In the genomic region with DNA sequence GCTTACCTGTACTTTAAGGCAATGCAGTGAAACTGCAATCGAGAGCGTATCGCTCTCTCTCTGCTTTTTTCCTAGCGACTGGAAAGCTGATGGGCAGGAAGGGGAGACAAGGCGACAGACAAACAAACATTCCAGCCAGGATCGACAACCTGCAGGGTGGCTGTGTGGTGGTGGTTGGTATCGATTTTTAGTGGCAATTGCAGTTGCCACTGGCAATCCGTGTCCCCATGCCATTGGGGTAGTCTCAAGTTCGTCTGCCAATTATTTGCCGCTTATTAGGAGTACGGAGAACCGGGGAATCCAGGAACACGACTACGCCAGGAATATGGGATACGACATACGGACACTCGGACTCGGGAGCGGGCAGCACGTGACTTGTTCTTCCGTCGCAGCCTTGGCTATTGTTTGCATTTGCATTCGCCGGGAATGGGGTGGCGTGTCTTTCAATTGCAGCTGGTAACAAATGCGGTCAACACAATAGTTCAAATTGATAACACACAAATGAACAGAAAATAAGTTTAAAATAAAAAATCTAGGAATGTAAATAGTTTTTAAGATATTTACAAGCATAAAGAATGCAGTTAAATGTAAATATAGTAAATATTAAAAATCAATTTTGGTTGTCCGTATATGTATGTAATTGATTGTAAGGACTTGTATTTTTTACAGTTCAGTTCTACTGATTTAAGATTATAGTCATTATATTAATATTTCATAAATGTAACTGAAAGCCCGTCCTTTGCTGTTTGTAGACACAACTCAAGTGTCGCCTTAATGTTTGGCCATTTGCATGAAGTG, we compare ENCODE assay signal across 1 fruit fly cellular context.
TF ChIP-seq lines count a peak whose summit lies in the region.

No protein-coding gene starts in this region.

TF ChIP-seq in whole organism, embryonic, 481 proteins besides CTCF, POLR2A, EP300 and RAD21 (continued from another document):
- TF ChIP-seq HmgZ (tag; optimal IDR thresholded peaks at IDR 0.05; lab: Kevin White, UChicago) (no peak), al (GFP tag; IDR thresholded peaks at IDR 0.05; lab: Robert Waterston, UW) (no peak), sob (GFP tag; IDR thresholded peaks at IDR 0.05; lab: Robert Waterston, UW) (no peak), Xbp1 (GFP tag; optimal IDR thresholded peaks at IDR 0.05; lab: Kevin White, UChicago) (no peak), CG11456 (GFP tag; IDR thresholded peaks at IDR 0.05; lab: Robert Waterston, UW) (no peak), YL-1 (GFP tag; optimal IDR thresholded peaks at IDR 0.05; lab: Kevin White, UChicago) (no peak), Hmx (GFP tag; optimal IDR thresholded peaks at IDR 0.05; lab: Kevin White, UChicago) (no peak), ewg (GFP tag; optimal IDR thresholded peaks at IDR 0.05; lab: Kevin White, UChicago) (no peak), CG2875 (GFP tag; optimal IDR thresholded peaks at IDR 0.05; lab: Kevin White, UChicago) (no peak), CG10959 (GFP tag; IDR thresholded peaks at IDR 0.05; lab: Robert Waterston, UW) (no peak), CG34224 (GFP tag; IDR thresholded peaks at IDR 0.05; lab: Robert Waterston, UW; ENCODE audit: partially characterized antibody) (no peak), CG1603 (tag; optimal IDR thresholded peaks at IDR 0.05; lab: Kevin White, UChicago) (no peak), maf-S (GFP tag; optimal IDR thresholded peaks at IDR 0.05; lab: Kevin White, UChicago) (no peak), CG31388 (GFP tag; optimal IDR thresholded peaks at IDR 0.05; lab: Kevin White, UChicago) (no peak), phol (tag; optimal IDR thresholded peaks at IDR 0.05; lab: Kevin White, UChicago) (peak; percentile 68), dmrt11E (tag; optimal IDR thresholded peaks at IDR 0.05; lab: Kevin White, UChicago) (peak; percentile 24), CG10431 (GFP tag; optimal IDR thresholded peaks at IDR 0.05; lab: Kevin White, UChicago) (no peak), Fer3 (tag; optimal IDR thresholded peaks at IDR 0.05; lab: Kevin White, UChicago) (no peak), CG10654 (GFP tag; optimal IDR thresholded peaks at IDR 0.05; lab: Kevin White, UChicago) (no peak), CkIIα-i1 (GFP tag; IDR thresholded peaks at IDR 0.05; lab: Robert Waterston, UW) (no peak), salm (tag; optimal IDR thresholded peaks at IDR 0.05; lab: Kevin White, UChicago) (no peak), CG10979 (tag; optimal IDR thresholded peaks at IDR 0.05; lab: Kevin White, UChicago) (peak; percentile 60), CG1024 (GFP tag; IDR thresholded peaks at IDR 0.05; lab: Robert Waterston, UW) (no peak), CG18619 (GFP tag; optimal IDR thresholded peaks at IDR 0.05; lab: Kevin White, UChicago) (no peak), esg (GFP tag; conservative IDR thresholded peaks at IDR 0.05; lab: Robert Waterston, UW) (no peak), Fer1 (GFP tag; optimal IDR thresholded peaks at IDR 0.05; lab: Kevin White, UChicago) (no peak), chif (GFP tag; optimal IDR thresholded peaks at IDR 0.05; lab: Kevin White, UChicago) (no peak), gem (tag; optimal IDR thresholded peaks at IDR 0.05; lab: Kevin White, UChicago) (peak; percentile 29), ara (GFP tag; IDR thresholded peaks at IDR 0.05; lab: Robert Waterston, UW) (no peak), Ptx1 (GFP tag; IDR thresholded peaks at IDR 0.05; lab: Robert Waterston, UW) (no peak), sc (optimal IDR thresholded peaks at IDR 0.05; lab: Kevin White, UChicago) (no peak), sc (GFP tag; optimal IDR thresholded peaks at IDR 0.05; lab: Kevin White, UChicago) (no peak), CG17829 (tag; optimal IDR thresholded peaks at IDR 0.05; lab: Kevin White, UChicago) (peak; percentile 13), CG14860 (GFP tag; IDR thresholded peaks at IDR 0.05; lab: Robert Waterston, UW; ENCODE audit: partially characterized antibody) (no peak), sim (GFP tag; IDR thresholded peaks at IDR 0.05; lab: Robert Waterston, UW) (no peak), chn (GFP tag; optimal IDR thresholded peaks at IDR 0.05; lab: Kevin White, UChicago) (no peak), NC2β (GFP tag; optimal IDR thresholded peaks at IDR 0.05; lab: Kevin White, UChicago) (no peak), org-1 (GFP tag; optimal IDR thresholded peaks at IDR 0.05; lab: Kevin White, UChicago) (no peak), CG18262 (tag; optimal IDR thresholded peaks at IDR 0.05; lab: Kevin White, UChicago) (peak; percentile 49), grn (GFP tag; optimal IDR thresholded peaks at IDR 0.05; lab: Kevin White, UChicago) (no peak), CG2129 (GFP tag; IDR thresholded peaks at IDR 0.05; lab: Robert Waterston, UW; ENCODE audit: partially characterized antibody) (no peak), CG2712 (tag; optimal IDR thresholded peaks at IDR 0.05; lab: Kevin White, UChicago) (peak; percentile 37), gcm2 (GFP tag; optimal IDR thresholded peaks at IDR 0.05; lab: Kevin White, UChicago) (no peak), CG8765 (GFP tag; IDR thresholded peaks at IDR 0.05; lab: Robert Waterston, UW) (no peak), Hr51 (GFP tag; optimal IDR thresholded peaks at IDR 0.05; lab: Kevin White, UChicago) (no peak), jigr1 (GFP tag; IDR thresholded peaks at IDR 0.05; lab: Robert Waterston, UW) (no peak), pzg (GFP tag; optimal IDR thresholded peaks at IDR 0.05; lab: Kevin White, UChicago) (no peak), CG12769 (tag; optimal IDR thresholded peaks at IDR 0.05; lab: Kevin White, UChicago) (no peak), CG17361 (GFP tag; IDR thresholded peaks at IDR 0.05; lab: Robert Waterston, UW) (peak; percentile 31; the same call in 2 of the 3 replicates), CG12744 (GFP tag; optimal IDR thresholded peaks at IDR 0.05; lab: Kevin White, UChicago) (no peak), ftz-f1 (GFP tag; optimal IDR thresholded peaks at IDR 0.05; lab: Kevin White, UChicago) (no peak), Aef1 (GFP tag; IDR thresholded peaks at IDR 0.05; lab: Robert Waterston, UW) (no peak), gce (GFP tag; IDR thresholded peaks at IDR 0.05; lab: Robert Waterston, UW) (no peak), dpn (GFP tag; optimal IDR thresholded peaks at IDR 0.05; lab: Kevin White, UChicago) (no peak), nerfin-2 (GFP tag; IDR thresholded peaks at IDR 0.05; lab: Robert Waterston, UW; ENCODE audit: partially characterized antibody) (no peak), az2 (GFP tag; optimal IDR thresholded peaks at IDR 0.05; lab: Kevin White, UChicago) (no peak), Dbx (GFP tag; IDR thresholded peaks at IDR 0.05; lab: Robert Waterston, UW) (no peak), CoRest (tag; optimal IDR thresholded peaks at IDR 0.05; lab: Kevin White, UChicago) (no peak), CG6272 (GFP tag; IDR thresholded peaks at IDR 0.05; lab: Robert Waterston, UW) (no peak), h (optimal IDR thresholded peaks at IDR 0.05; lab: Kevin White, UChicago) (no peak), Neu2 (GFP tag; optimal IDR thresholded peaks at IDR 0.05; lab: Kevin White, UChicago; ENCODE audit: borderline replicate concordance) (no peak), oc (tag; optimal IDR thresholded peaks at IDR 0.05; lab: Kevin White, UChicago) (no peak), jing (GFP tag; optimal IDR thresholded peaks at IDR 0.05; lab: Kevin White, UChicago) (no peak), Kr (GFP tag; optimal IDR thresholded peaks at IDR 0.05; lab: Kevin White, UChicago) (no peak), eyg (GFP tag; optimal IDR thresholded peaks at IDR 0.05; lab: Kevin White, UChicago) (no peak), CG15073 (GFP tag; optimal IDR thresholded peaks at IDR 0.05; lab: Kevin White, UChicago) (no peak), CG17612 (GFP tag; IDR thresholded peaks at IDR 0.05; lab: Robert Waterston, UW) (no peak), Dref (GFP tag; IDR thresholded peaks at IDR 0.05; lab: Robert Waterston, UW) (no peak), wek (GFP tag; optimal IDR thresholded peaks at IDR 0.05; lab: Kevin White, UChicago) (no peak)
